Worm (Caenorhabditis elegans): Measurements from ENCODE around the gene T28D6.5.

T28D6.5 gene

ce11 chrIII:11390832-11391231 lies 57.4 kb downstream of the T28D6.5 start:
- TF ChIP-seq hmbx-1 (tag; optimal IDR thresholded peaks at IDR 0.05) (no peak), tra-4 (tag; optimal IDR thresholded peaks at IDR 0.05) (no peak), aly-1 (tag; optimal IDR thresholded peaks at IDR 0.05) (no peak), tbx-11 (GFP tag; IDR thresholded peaks at IDR 0.05) (no peak), flt-1 (GFP tag; IDR thresholded peaks at IDR 0.05) (no peak), ceh-36 (tag; optimal IDR thresholded peaks at IDR 0.05) (no peak), scrt-1 (GFP tag; IDR thresholded peaks at IDR 0.05) (no peak), hmg-4 (GFP tag; optimal IDR thresholded peaks at IDR 0.05) (no peak), ets-7 (tag; optimal IDR thresholded peaks at IDR 0.05) (no peak), ceh-13 (GFP tag; optimal IDR thresholded peaks at IDR 0.05) (no peak), hnd-1 (tag; optimal IDR thresholded peaks at IDR 0.05) (no peak), tbx-37 (GFP tag; conservative IDR thresholded peaks at IDR 0.05) (no peak), ama-1 (optimal IDR thresholded peaks at IDR 0.05) (no peak), pes-1 (GFP tag; IDR thresholded peaks at IDR 0.05) (no peak), B0310.2 (tag; optimal IDR thresholded peaks at IDR 0.05) (no peak), sea-1 (GFP tag; conservative IDR thresholded peaks at IDR 0.05) (no peak), F13C5.2 (tag; optimal IDR thresholded peaks at IDR 0.05) (no peak)
